Fruit fly (Drosophila melanogaster): ENCODE data around the gene CG13965.

CG13965 gene

DNA sequence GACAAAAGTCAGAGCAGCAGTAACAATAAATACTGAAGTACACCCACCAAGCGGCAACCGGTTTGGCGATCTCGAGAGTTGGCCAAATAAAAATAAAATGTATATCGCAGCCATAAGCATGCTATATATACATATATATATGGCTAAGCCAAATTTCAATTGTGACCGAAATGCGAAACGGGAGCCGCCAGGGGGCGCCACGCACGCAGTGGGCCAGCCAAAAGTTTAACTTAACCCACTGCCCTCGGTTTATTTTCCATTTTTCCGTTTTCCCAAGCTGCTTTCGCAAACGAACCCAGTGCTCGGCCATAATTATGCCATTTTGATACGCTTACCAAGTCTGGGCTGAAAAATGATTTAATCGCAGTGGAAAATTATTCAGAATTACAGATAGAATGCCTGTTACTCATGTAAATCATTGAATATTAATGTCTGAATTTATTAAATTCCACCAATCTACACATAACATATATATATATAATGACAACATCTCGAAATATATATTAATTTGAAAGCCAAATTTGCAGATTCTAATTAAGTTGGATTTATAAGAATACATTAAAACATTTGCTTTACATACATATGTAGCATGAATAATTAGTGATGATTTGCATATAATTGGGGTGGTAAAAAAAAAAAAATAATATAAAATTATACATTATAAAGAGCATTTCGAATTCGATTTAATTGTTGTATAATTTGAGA lies 27.7 kb upstream of the CG13965 start:
- no peak for TF ChIP-seq tai (GFP tag; optimal IDR thresholded peaks at IDR 0.05)
- no peak for TF ChIP-seq Dfd (GFP tag; optimal IDR thresholded peaks at IDR 0.05)
- TF ChIP-seq Myc (optimal IDR thresholded peaks at IDR 0.05) = no peak
- TF ChIP-seq sage (GFP tag; optimal IDR thresholded peaks at IDR 0.05) = no peak
- no peak for TF ChIP-seq rgr (GFP tag; optimal IDR thresholded peaks at IDR 0.05)
- TF ChIP-seq sv (GFP tag; optimal IDR thresholded peaks at IDR 0.05) = no peak
- no peak for TF ChIP-seq Sp1 (GFP tag; optimal IDR thresholded peaks at IDR 0.05)
- no peak for TF ChIP-seq Abd-B (GFP tag; optimal IDR thresholded peaks at IDR 0.05)
- no peak for TF ChIP-seq HLH106 (tag; optimal IDR thresholded peaks at IDR 0.05)

DNA sequence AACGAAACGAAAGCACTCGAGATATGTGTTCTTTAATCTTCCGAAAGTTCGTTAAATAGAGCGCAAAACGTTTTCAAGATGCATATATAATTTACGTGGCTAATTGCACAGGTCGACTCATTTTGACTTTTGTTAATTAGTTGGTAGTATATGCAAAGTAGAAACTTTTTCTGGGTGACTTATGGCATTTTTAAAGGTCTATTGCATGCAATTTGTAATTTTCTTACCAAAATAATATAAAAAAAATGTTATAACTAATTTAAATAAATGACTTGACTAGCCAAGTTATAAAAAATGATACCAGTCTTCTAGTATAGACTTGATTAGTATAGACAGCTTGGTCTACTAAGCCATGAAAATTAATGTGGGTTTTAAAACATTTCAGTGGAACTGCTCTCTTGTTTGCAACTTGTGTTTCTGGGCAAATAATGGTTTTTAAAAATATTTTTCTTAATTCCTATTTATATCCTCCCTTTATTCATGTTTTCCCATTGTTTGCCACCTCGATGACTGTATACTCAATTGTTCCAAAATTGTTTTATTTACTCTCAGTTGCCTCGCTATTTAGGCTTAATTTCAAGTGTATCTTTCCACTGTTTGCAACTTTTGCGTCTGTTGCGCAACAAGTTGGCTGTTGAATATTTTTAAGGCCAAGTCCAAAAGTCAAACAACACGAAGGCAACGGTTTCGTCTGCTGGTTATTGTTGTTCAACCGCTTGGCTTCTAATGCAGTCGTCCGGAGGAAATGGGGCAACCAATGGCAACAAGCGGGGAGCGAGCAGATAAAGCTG lies 25.9 kb upstream of the CG13965 start:
- TF ChIP-seq Myc (optimal IDR thresholded peaks at IDR 0.05) (no peak), Hr83 (GFP tag; optimal IDR thresholded peaks at IDR 0.05; ENCODE audit: poor library complexity, severe bottlenecking) (peak; percentile 42), GATAd (GFP tag; optimal IDR thresholded peaks at IDR 0.05) (no peak), h (GFP tag; optimal IDR thresholded peaks at IDR 0.05) (peak; percentile 6)

DNA sequence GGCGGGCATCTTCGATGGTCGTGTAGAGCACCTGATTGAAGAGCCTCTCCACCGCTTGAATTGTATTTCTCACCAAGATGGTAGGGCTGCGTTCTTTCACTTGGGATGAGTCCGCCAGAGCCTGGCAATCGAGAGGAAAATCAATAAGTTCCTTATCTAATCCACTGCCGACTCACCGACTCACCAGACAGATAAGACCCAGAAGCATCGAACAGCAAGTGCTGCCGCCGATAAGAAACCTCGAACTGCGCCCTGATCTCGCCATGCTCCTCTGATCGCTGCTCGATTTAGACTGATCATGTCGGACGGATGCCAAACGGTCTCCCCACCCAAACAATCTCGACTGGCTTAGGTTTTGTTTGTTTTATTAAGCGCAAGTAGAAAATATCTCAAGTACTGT lies 5.2 kb upstream of the CG13965 start, which contains the start of gene Hf:
Gene Hf, minus strand, starts transcription at position 296 of the 400 bp plus-strand sequence.
- no peak for TF ChIP-seq brk (GFP tag; optimal IDR thresholded peaks at IDR 0.05)
- no peak for TF ChIP-seq fru (GFP tag; optimal IDR thresholded peaks at IDR 0.05)
- TF ChIP-seq Hr83 (GFP tag; optimal IDR thresholded peaks at IDR 0.05; ENCODE audit: poor library complexity, severe bottlenecking) = no peak
- no peak for TF ChIP-seq N (GFP tag; optimal IDR thresholded peaks at IDR 0.05)
- no peak for TF ChIP-seq pan (optimal IDR thresholded peaks at IDR 0.05)

DNA sequence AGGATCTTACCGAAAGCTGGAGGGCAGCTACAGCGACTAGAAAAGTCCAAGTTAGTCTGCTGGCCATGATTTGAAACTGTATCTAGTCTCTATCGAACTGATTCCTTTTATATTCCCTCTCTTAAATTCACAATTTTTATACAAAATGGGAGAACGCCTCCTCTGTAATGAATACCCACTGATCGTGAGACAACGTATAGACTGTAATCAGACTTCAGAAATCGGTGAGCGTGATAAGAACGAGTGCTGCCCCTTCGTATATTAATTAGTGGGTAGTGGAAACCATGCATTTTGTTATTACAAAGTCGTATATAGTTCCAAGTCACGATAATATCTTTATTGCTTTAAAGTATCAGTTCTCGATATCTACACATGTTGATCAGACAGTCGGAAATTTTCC lies 4.3 kb upstream of the CG13965 start, which contains the start of gene OS9:
Gene OS9, minus strand, starts transcription at position 101 of the 400 bp plus-strand sequence.
- no peak for TF ChIP-seq dsf (GFP tag; optimal IDR thresholded peaks at IDR 0.05; ENCODE audit: borderline replicate concordance)
- TF ChIP-seq GATAd (GFP tag; optimal IDR thresholded peaks at IDR 0.05) = no peak
- no peak for TF ChIP-seq tai (GFP tag; optimal IDR thresholded peaks at IDR 0.05)
- TF ChIP-seq sage (GFP tag; optimal IDR thresholded peaks at IDR 0.05) = no peak
- TF ChIP-seq woc (GFP tag; optimal IDR thresholded peaks at IDR 0.05) = no peak
- TF ChIP-seq rgr (GFP tag; optimal IDR thresholded peaks at IDR 0.05) = no peak
- no peak for TF ChIP-seq Abd-B (GFP tag; optimal IDR thresholded peaks at IDR 0.05)
- no peak for TF ChIP-seq CG9705 (GFP tag; optimal IDR thresholded peaks at IDR 0.05)
- no peak for TF ChIP-seq fru (GFP tag; optimal IDR thresholded peaks at IDR 0.05)
- no peak for TF ChIP-seq N (GFP tag; optimal IDR thresholded peaks at IDR 0.05)
- TF ChIP-seq Hr83 (GFP tag; optimal IDR thresholded peaks at IDR 0.05; ENCODE audit: poor library complexity, severe bottlenecking) = no peak
- no peak for TF ChIP-seq br (GFP tag; optimal IDR thresholded peaks at IDR 0.05)
- no peak for TF ChIP-seq lola (GFP tag; optimal IDR thresholded peaks at IDR 0.05)
- no peak for TF ChIP-seq Sp1 (GFP tag; optimal IDR thresholded peaks at IDR 0.05)

DNA sequence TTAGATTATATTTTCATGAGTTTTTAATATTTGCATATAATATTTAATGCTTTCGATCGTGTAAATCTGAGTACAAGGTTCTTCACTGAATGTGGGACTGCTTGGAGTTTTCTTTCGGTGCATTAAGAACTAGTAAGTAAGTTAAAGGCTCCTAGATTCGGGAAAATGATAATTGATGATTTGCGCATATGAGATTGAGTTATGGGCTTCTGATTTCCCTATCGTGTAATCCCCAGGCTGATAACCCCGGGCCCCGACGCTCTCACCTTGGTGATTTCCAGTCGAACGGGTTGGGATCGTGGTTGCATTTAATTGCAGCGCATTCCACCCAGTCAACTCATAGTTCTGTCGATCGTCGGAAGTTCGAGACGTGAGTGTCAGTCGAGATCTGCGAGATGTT lies 1.7 kb upstream of the CG13965 start, which contains the start of gene CG10680:
Gene CG10680, plus strand, starts transcription at position 301 of the 400 bp plus-strand sequence.
- no peak for TF ChIP-seq tai (GFP tag; optimal IDR thresholded peaks at IDR 0.05)
- no peak for TF ChIP-seq jim (GFP tag; optimal IDR thresholded peaks at IDR 0.05)
- no peak for TF ChIP-seq Jra (GFP tag; optimal IDR thresholded peaks at IDR 0.05)
- TF ChIP-seq dl (GFP tag; optimal IDR thresholded peaks at IDR 0.05; ENCODE audit: insufficient read depth in 1 of 2, partially characterized antibody in 2 of 2) = no peak
- TF ChIP-seq sage (GFP tag; optimal IDR thresholded peaks at IDR 0.05) = no peak

DNA sequence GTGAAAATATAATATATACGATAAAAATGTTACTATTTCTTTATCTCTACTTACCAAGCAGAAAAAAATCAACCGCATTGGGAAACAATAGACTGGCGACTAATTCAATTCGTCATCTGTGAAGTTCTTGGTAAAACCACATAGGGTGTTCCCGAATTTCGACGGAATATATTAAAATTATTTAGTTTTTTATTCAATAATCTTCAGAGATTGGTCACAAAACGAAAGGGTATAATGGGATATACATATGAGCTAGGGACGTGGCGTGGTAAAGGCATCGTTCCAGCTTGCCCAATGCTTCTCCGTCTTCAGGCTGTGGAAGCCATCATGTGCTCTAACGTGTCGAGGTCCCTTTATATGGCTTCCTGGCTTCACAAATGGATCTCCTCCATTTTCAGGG lies 567 bp downstream of the CG13965 start, which contains the start of gene CG42866:
Gene CG42866, minus strand, starts transcription at position 101 of the 400 bp plus-strand sequence.
- TF ChIP-seq rgr (GFP tag; optimal IDR thresholded peaks at IDR 0.05) (no peak), N (GFP tag; optimal IDR thresholded peaks at IDR 0.05) (no peak), sv (GFP tag; optimal IDR thresholded peaks at IDR 0.05) (no peak), CrebA (GFP tag; optimal IDR thresholded peaks at IDR 0.05; ENCODE audit: borderline replicate concordance) (no peak), fru (GFP tag; optimal IDR thresholded peaks at IDR 0.05) (no peak), dsf (GFP tag; optimal IDR thresholded peaks at IDR 0.05; ENCODE audit: borderline replicate concordance) (no peak), Dfd (GFP tag; optimal IDR thresholded peaks at IDR 0.05) (no peak), Jra (GFP tag; optimal IDR thresholded peaks at IDR 0.05) (no peak), psq (GFP tag; optimal IDR thresholded peaks at IDR 0.05) (no peak), brk (GFP tag; optimal IDR thresholded peaks at IDR 0.05) (no peak), Hnf4 (GFP tag; optimal IDR thresholded peaks at IDR 0.05) (no peak), Dif (GFP tag; optimal IDR thresholded peaks at IDR 0.05; ENCODE audit: partially characterized antibody) (no peak), dl (GFP tag; optimal IDR thresholded peaks at IDR 0.05; ENCODE audit: insufficient read depth in 1 of 2, partially characterized antibody in 2 of 2) (no peak), HLH106 (tag; optimal IDR thresholded peaks at IDR 0.05) (no peak), woc (GFP tag; optimal IDR thresholded peaks at IDR 0.05) (no peak), GATAd (GFP tag; optimal IDR thresholded peaks at IDR 0.05) (no peak), tai (GFP tag; optimal IDR thresholded peaks at IDR 0.05) (no peak), dmrt93B (GFP tag; optimal IDR thresholded peaks at IDR 0.05) (no peak), Hr78 (GFP tag; optimal IDR thresholded peaks at IDR 0.05) (no peak), jim (GFP tag; optimal IDR thresholded peaks at IDR 0.05) (no peak)

Measured in whole organism, wandering third instar larva.